Worm (Caenorhabditis elegans): Measurements from ENCODE around the gene crm-1.

- TF ChIP-seq ceh-39 (tag; optimal IDR thresholded peaks at IDR 0.05), result no peak
- no peak for TF ChIP-seq elt-3 (tag; optimal IDR thresholded peaks at IDR 0.05)
- TF ChIP-seq nhr-76 (tag; optimal IDR thresholded peaks at IDR 0.05), result no peak
- TF ChIP-seq drap-1 (GFP tag; optimal IDR thresholded peaks at IDR 0.05), result no peak
- TF ChIP-seq ztf-11 (tag; optimal IDR thresholded peaks at IDR 0.05), result no peak
- no peak for TF ChIP-seq ceh-83 (GFP tag; optimal IDR thresholded peaks at IDR 0.05)
- no peak for TF ChIP-seq nhr-28 (tag; optimal IDR thresholded peaks at IDR 0.05)
- TF ChIP-seq unc-62 (GFP tag; optimal IDR thresholded peaks at IDR 0.05), result no peak
- TF ChIP-seq elt-1 (tag; optimal IDR thresholded peaks at IDR 0.05; ENCODE audit: borderline replicate concordance, insufficient read depth), result no peak
- no peak for TF ChIP-seq unc-39 (tag; optimal IDR thresholded peaks at IDR 0.05)
- no peak for TF ChIP-seq lin-13 (tag; optimal IDR thresholded peaks at IDR 0.05)
- TF ChIP-seq pha-4 (tag; optimal IDR thresholded peaks at IDR 0.05), result no peak
- TF ChIP-seq M03D4.4 (tag; optimal IDR thresholded peaks at IDR 0.05), result no peak
- no peak for TF ChIP-seq ces-1 (GFP tag; optimal IDR thresholded peaks at IDR 0.05)
These were observed 47.4 kb upstream of the crm-1 start, which contains the start of gene AC3.12 for ce11 chrV:10379293-10379692.

Data from whole organism, mixed stage, embryonic.